Worm (Caenorhabditis elegans): ENCODE data around the gene cdr-1.

The cdr-1 gene

DNA sequence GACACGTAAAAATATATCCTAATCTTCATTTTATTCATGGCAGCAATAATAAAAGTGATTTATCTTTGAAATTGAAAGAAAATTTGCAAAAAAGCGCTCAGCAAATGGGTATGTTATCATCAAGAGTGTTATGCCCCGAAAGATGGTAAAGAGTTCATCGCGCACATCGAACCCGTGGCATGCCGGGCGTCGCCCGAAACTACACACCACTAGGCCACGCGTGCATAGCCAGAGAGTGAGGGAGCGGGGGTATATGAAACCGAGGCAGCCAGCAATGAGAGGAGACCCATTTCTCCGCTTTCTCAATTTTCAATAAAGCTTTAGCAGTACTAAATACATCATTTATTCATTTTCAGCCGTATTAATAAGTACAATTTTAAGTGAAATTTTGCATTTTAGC is 47.3 kb upstream of the cdr-1 start (continued):
- peak; percentile 97 to 99 for TF ChIP-seq madf-5 (GFP tag; IDR thresholded peaks at IDR 0.05)
- peak; percentile 78 for TF ChIP-seq hlh-30 (tag; optimal IDR thresholded peaks at IDR 0.05; ENCODE audit: insufficient read depth)
- no peak for TF ChIP-seq skn-1 (tag; optimal IDR thresholded peaks at IDR 0.05)
- TF ChIP-seq pha-4 (GFP tag; IDR thresholded peaks at IDR 0.05), result peak; percentile 97
- TF ChIP-seq pha-4 (tag; optimal IDR thresholded peaks at IDR 0.05), result no peak
- peak; percentile 10 for TF ChIP-seq snpc-4 (tag; optimal IDR thresholded peaks at IDR 0.05)
- TF ChIP-seq sdz-12 (GFP tag; optimal IDR thresholded peaks at IDR 0.05), result peak; percentile 97
- peak in 1 of 2 experiments; percentile 2 for TF ChIP-seq mdl-1 (tag; optimal IDR thresholded peaks at IDR 0.05)
- peak; percentile 64 for TF ChIP-seq aha-1 (tag)
- TF ChIP-seq mep-1 (tag; optimal IDR thresholded peaks at IDR 0.05), result no peak
- peak; percentile 91 for TF ChIP-seq Y48G9A.11 (GFP tag; IDR thresholded peaks at IDR 0.05)
- peak; percentile 89 for TF ChIP-seq F49E8.2 (tag; optimal IDR thresholded peaks at IDR 0.05; ENCODE audit: borderline replicate concordance)
- TF ChIP-seq ctbp-1 (GFP tag; IDR thresholded peaks at IDR 0.05), result peak; percentile 92
- TF ChIP-seq zfp-3 (GFP tag; conservative IDR thresholded peaks at IDR 0.05), result peak; percentile 77
- TF ChIP-seq Y105C5A.15 (GFP tag; IDR thresholded peaks at IDR 0.05), result peak; percentile 97
- TF ChIP-seq mxl-3 (GFP tag; optimal IDR thresholded peaks at IDR 0.05), result peak; percentile 89
- TF ChIP-seq lin-38 (GFP tag; IDR thresholded peaks at IDR 0.05), result peak; percentile 90
- TF ChIP-seq zfp-2 (tag; optimal IDR thresholded peaks at IDR 0.05), result peak; percentile 71
- TF ChIP-seq nhr-48 (tag; optimal IDR thresholded peaks at IDR 0.05), result peak; percentile 86
- peak; percentile 75 to 97 for TF ChIP-seq daf-16 (GFP tag; optimal IDR thresholded peaks at IDR 0.05)
- peak; percentile 79 for TF ChIP-seq daf-16 (tag; optimal IDR thresholded peaks at IDR 0.05)

DNA sequence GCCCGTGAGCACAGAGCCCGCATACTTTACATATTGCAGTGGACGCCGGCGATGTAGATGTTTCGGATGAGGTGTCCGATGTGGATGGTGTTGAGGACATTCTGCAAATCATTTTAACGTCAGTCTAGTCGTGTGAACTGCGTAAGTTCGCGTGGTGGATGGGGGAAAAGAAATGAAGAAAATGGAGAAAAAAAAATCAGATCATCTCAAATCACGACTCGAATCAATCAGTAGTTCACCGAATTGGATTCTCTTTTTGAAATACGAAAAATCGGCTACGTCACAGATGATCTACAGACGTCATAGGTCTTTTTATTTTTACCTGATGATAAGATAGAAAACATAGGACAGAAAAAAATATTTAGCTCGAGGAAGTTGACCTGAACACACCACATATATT is 44.8 kb upstream of the cdr-1 start, which contains the start of gene nhr-102:
TSS of gene nhr-102 (minus strand) at position 101 of the 400 bp plus-strand sequence.
- TF ChIP-seq T26A8.4 (GFP tag; IDR thresholded peaks at IDR 0.05) (0 out of 2 replicates have a peak, but pooled peaks have one; percentile 26), pqm-1 (tag; optimal IDR thresholded peaks at IDR 0.05) (no peak), dve-1 (tag; optimal IDR thresholded peaks at IDR 0.05; ENCODE audit: insufficient read depth) (peak; percentile 2)

DNA sequence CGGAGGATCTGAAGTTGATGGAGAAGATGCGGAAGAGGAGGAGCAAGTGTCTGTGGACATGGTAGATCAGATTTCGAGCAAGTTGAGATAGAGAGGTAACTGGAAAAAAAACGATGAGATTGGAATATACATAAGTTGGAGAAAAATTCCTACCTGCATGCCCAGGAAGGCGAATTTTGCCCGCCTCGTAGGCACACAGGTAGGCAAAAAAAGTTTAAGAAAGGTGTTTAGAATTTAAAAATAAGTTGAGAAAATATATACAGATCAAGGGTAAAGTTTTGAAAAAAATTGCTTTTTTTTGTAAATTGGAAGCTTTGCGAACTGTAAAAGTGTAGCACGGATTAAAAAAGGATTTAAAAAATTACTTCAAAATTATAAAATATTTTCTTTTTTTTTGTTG is 41.6 kb upstream of the cdr-1 start, which contains the start of gene nhr-84:
TSS of gene nhr-84 (minus strand) at position 101 of the 400 bp plus-strand sequence.
- TF ChIP-seq php-3 (GFP tag; IDR thresholded peaks at IDR 0.05), result no peak
- no peak for TF ChIP-seq ces-1 (GFP tag; optimal IDR thresholded peaks at IDR 0.05)
- TF ChIP-seq saeg-2 (GFP tag; IDR thresholded peaks at IDR 0.05), result no peak
- no peak for TF ChIP-seq egl-43 (GFP tag; IDR thresholded peaks at IDR 0.05)
- TF ChIP-seq skn-1 (tag; optimal IDR thresholded peaks at IDR 0.05), result no peak
- no peak for TF ChIP-seq tag-97 (GFP tag; IDR thresholded peaks at IDR 0.05)
- no peak for TF ChIP-seq ceh-20 (GFP tag; IDR thresholded peaks at IDR 0.05)
- TF ChIP-seq rbr-2 (tag; optimal IDR thresholded peaks at IDR 0.05), result no peak
- TF ChIP-seq cey-2 (tag; optimal IDR thresholded peaks at IDR 0.05; ENCODE audit: borderline replicate concordance, insufficient read depth), result no peak
- TF ChIP-seq nhr-76 (tag; optimal IDR thresholded peaks at IDR 0.05), result no peak
- no peak for TF ChIP-seq nhr-10 (tag; optimal IDR thresholded peaks at IDR 0.05)
- TF ChIP-seq set-16 (GFP tag; IDR thresholded peaks at IDR 0.05), result no peak
- no peak for TF ChIP-seq daf-19 (GFP tag; conservative IDR thresholded peaks at IDR 0.05)
- TF ChIP-seq unc-39 (tag; optimal IDR thresholded peaks at IDR 0.05), result no peak
- TF ChIP-seq Y75B8A.6 (GFP tag; IDR thresholded peaks at IDR 0.05), result no peak
- no peak for TF ChIP-seq ztf-7 (tag; optimal IDR thresholded peaks at IDR 0.05)
- TF ChIP-seq mep-1 (tag; optimal IDR thresholded peaks at IDR 0.05), result no peak
- no peak for TF ChIP-seq nhr-77 (tag; optimal IDR thresholded peaks at IDR 0.05)
- TF ChIP-seq vab-7 (GFP tag; IDR thresholded peaks at IDR 0.05), result no peak
